Worm (Caenorhabditis elegans): ENCODE data around the gene cnc-2.

DNA sequence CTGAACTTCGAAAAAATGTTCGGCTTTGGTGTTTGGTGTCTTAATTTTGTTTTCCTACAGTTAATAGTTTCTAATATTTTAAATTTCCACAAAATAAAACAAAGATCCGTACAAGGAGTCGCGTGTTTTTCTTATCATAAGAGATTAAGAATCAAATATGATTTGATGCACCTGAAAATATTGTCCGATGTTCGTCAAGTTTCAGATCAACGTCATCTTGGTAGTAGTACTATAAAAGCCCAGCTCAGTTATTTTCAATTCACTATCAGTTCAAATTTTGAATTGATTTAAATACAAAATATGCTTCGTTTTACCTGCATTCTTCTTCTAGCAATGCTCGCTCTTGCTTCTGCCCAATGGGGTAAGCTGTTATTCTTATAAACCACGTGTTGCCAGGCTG lies 4.9 kb downstream of the cnc-2 start, which contains the start of gene cnc-5:
- TF ChIP-seq mep-1 (tag; optimal IDR thresholded peaks at IDR 0.05), result no peak
- no peak for TF ChIP-seq lin-35 (GFP tag; optimal IDR thresholded peaks at IDR 0.05)
- TF ChIP-seq nhr-237 (tag; optimal IDR thresholded peaks at IDR 0.05), result no peak
- no peak for TF ChIP-seq nhr-11 (tag; optimal IDR thresholded peaks at IDR 0.05)

All from whole organism, L1 larva.